Worm (Caenorhabditis elegans): ENCODE data around the gene F53H8.3.
A peak's percentile ranks its signal among the peaks of the same experiment; 100 is the strongest.

Gene F53H8.3

ce11 chrX:948783-949182 is 10.4 kb downstream of the F53H8.3 start, which contains the start of gene sms-2:
sms-2 (minus strand) TSS chrX:948883.
- no peak for TF ChIP-seq jun-1 (tag; optimal IDR thresholded peaks at IDR 0.05)
- no peak for TF ChIP-seq tbx-2 (tag; optimal IDR thresholded peaks at IDR 0.05)
- TF ChIP-seq snpc-4 (tag; optimal IDR thresholded peaks at IDR 0.05) = no peak
- TF ChIP-seq nhr-77 (tag; optimal IDR thresholded peaks at IDR 0.05) = no peak
- TF ChIP-seq ama-1 (optimal IDR thresholded peaks at IDR 0.05) = no peak
- no peak for TF ChIP-seq aly-2 (tag; optimal IDR thresholded peaks at IDR 0.05)
- TF ChIP-seq nhr-28 (tag; optimal IDR thresholded peaks at IDR 0.05) = no peak
- no peak for TF ChIP-seq R02D3.7 (tag; optimal IDR thresholded peaks at IDR 0.05)
- TF ChIP-seq nhr-43 (tag; optimal IDR thresholded peaks at IDR 0.05; ENCODE audit: poor library complexity, severe bottlenecking) = no peak
- no peak for TF ChIP-seq mml-1 (tag; optimal IDR thresholded peaks at IDR 0.05)
- TF ChIP-seq fkh-2 (tag; optimal IDR thresholded peaks at IDR 0.05) = no peak
- TF ChIP-seq mdl-1 (tag; optimal IDR thresholded peaks at IDR 0.05) = no peak
- no peak for TF ChIP-seq ceh-9 (tag; optimal IDR thresholded peaks at IDR 0.05)
- no peak for TF ChIP-seq hmg-11 (tag; optimal IDR thresholded peaks at IDR 0.05)
- TF ChIP-seq nhr-76 (tag; optimal IDR thresholded peaks at IDR 0.05) = no peak
- TF ChIP-seq ceh-82 (tag; optimal IDR thresholded peaks at IDR 0.05) = no peak
- TF ChIP-seq fos-1 (tag; optimal IDR thresholded peaks at IDR 0.05) = no peak

- TF ChIP-seq jun-1 (tag; optimal IDR thresholded peaks at IDR 0.05) (peak; percentile 84), lin-15B (tag; optimal IDR thresholded peaks at IDR 0.05) (peak; percentile 77), tbx-2 (tag; optimal IDR thresholded peaks at IDR 0.05) (peak; percentile 84), unc-39 (tag; optimal IDR thresholded peaks at IDR 0.05) (peak; percentile 8), daf-12 (tag; optimal IDR thresholded peaks at IDR 0.05) (peak; percentile 47), nhr-77 (tag; optimal IDR thresholded peaks at IDR 0.05) (no peak), ceh-9 (tag; optimal IDR thresholded peaks at IDR 0.05) (no peak), R02D3.7 (tag; optimal IDR thresholded peaks at IDR 0.05) (peak; percentile 80), hmg-11 (tag; optimal IDR thresholded peaks at IDR 0.05) (peak; percentile 100), fkh-2 (tag; optimal IDR thresholded peaks at IDR 0.05) (peak; percentile 70), ceh-16 (tag; optimal IDR thresholded peaks at IDR 0.05) (no peak), nhr-25 (tag; optimal IDR thresholded peaks at IDR 0.05) (peak; percentile 81), ZK546.5 (tag; optimal IDR thresholded peaks at IDR 0.05) (no peak), nhr-11 (tag; optimal IDR thresholded peaks at IDR 0.05) (peak; percentile 77), egl-5 (tag; optimal IDR thresholded peaks at IDR 0.05) (peak; percentile 94), unc-62 (GFP tag; optimal IDR thresholded peaks at IDR 0.05) (peak; percentile 82), snpc-4 (tag; optimal IDR thresholded peaks at IDR 0.05) (peak; percentile 85), nhr-12 (tag; optimal IDR thresholded peaks at IDR 0.05) (no peak), elt-1 (tag; optimal IDR thresholded peaks at IDR 0.05) (peak; percentile 54), egl-27 (tag; optimal IDR thresholded peaks at IDR 0.05) (peak; percentile 76), ztf-11 (tag; optimal IDR thresholded peaks at IDR 0.05) (peak; percentile 39), nfya-1 (tag; optimal IDR thresholded peaks at IDR 0.05; ENCODE audit: insufficient read depth) (peak; percentile 91), sea-2 (GFP tag; optimal IDR thresholded peaks at IDR 0.05) (peak; percentile 71), nhr-237 (tag; optimal IDR thresholded peaks at IDR 0.05) (no peak), ztf-4 (tag; optimal IDR thresholded peaks at IDR 0.05) (peak; percentile 7), nhr-43 (tag; optimal IDR thresholded peaks at IDR 0.05; ENCODE audit: poor library complexity, severe bottlenecking) (peak; percentile 78), zag-1 (tag; optimal IDR thresholded peaks at IDR 0.05) (peak; percentile 79), skn-1 (tag; optimal IDR thresholded peaks at IDR 0.05) (peak; percentile 78), lin-39 (tag; optimal IDR thresholded peaks at IDR 0.05) (peak; percentile 97), nhr-67 (tag; optimal IDR thresholded peaks at IDR 0.05) (no peak), ceh-28 (tag; optimal IDR thresholded peaks at IDR 0.05) (peak; percentile 83), nhr-23 (tag; optimal IDR thresholded peaks at IDR 0.05) (peak; percentile 92), lsy-12 (tag; optimal IDR thresholded peaks at IDR 0.05) (peak; percentile 82), pha-4 (tag; optimal IDR thresholded peaks at IDR 0.05) (peak; percentile 81), fos-1 (tag; optimal IDR thresholded peaks at IDR 0.05) (peak; percentile 10), aly-2 (tag; optimal IDR thresholded peaks at IDR 0.05) (no peak), ceh-82 (tag; optimal IDR thresholded peaks at IDR 0.05) (peak; percentile 90), elt-3 (tag; optimal IDR thresholded peaks at IDR 0.05) (no peak), nhr-28 (tag; optimal IDR thresholded peaks at IDR 0.05) (no peak), mml-1 (tag; optimal IDR thresholded peaks at IDR 0.05) (no peak), pqm-1 (tag; optimal IDR thresholded peaks at IDR 0.05) (no peak), ama-1 (optimal IDR thresholded peaks at IDR 0.05) (no peak), eor-1 (tag; optimal IDR thresholded peaks at IDR 0.05) (no peak), elt-2 (tag; optimal IDR thresholded peaks at IDR 0.05) (peak; percentile 43), fkh-10 (GFP tag; optimal IDR thresholded peaks at IDR 0.05) (peak; percentile 93), mdl-1 (tag; optimal IDR thresholded peaks at IDR 0.05) (peak; percentile 60), nhr-76 (tag; optimal IDR thresholded peaks at IDR 0.05) (no peak)
These were observed 11.1 kb downstream of the F53H8.3 start for ce11 chrX:949466-949865.
